Fruit fly (Drosophila melanogaster) whole organism, embryonic: Measurements from ENCODE around the gene PPP4R2r.

Experiments used
- B-H2 ChIP-seq: fragments of 200-800 bp; sonication (Bioruptor generic); optimal IDR thresholded peaks from 2 replicates; lab custom pipeline; 2018; ENCODE audit warnings: missing biosample characterization, mild to moderate bottlenecking, missing genetic modification characterization
- Bdp1 ChIP-seq: fragments of 200-800 bp; sonication (Bioruptor generic); optimal IDR thresholded peaks from 3 replicates; lab custom pipeline; 2016; ENCODE audit warnings: missing biosample characterization, missing genetic modification characterization
- CG11093 ChIP-seq: fragments of 200-800 bp; sonication (Bioruptor generic); IDR thresholded peaks from 3 replicates; pipeline ENCODE4 v1.3.6; 2022; ENCODE audit warnings: missing biosample characterization, missing genetic modification characterization
- CG12071 ChIP-seq: fragments of 200-800 bp; sonication (Bioruptor generic); optimal IDR thresholded peaks from 3 replicates; lab custom pipeline; 2018; ENCODE audit warnings: missing biosample characterization, mild to moderate bottlenecking, missing genetic modification characterization
- CG12104 ChIP-seq: fragments of 200-800 bp; sonication (Bioruptor generic); optimal IDR thresholded peaks from 3 replicates; lab custom pipeline; 2016; ENCODE audit warnings: missing biosample characterization, missing genetic modification characterization
- CG12769 ChIP-seq: fragments of 200-800 bp; sonication (Bioruptor generic); optimal IDR thresholded peaks from 2 replicates; lab custom pipeline; 2019; ENCODE audit warnings: missing biosample characterization, mild to moderate bottlenecking, missing genetic modification characterization, moderate library complexity
- CG13624 ChIP-seq: fragments of 200-800 bp; sonication (Bioruptor generic); optimal IDR thresholded peaks from 2 replicates; lab custom pipeline; 2016; ENCODE audit warnings: missing biosample characterization, missing genetic modification characterization
- CG1647 ChIP-seq: fragments of 200-800 bp; sonication (Bioruptor generic); optimal IDR thresholded peaks from 3 replicates; lab custom pipeline; 2016; ENCODE audit warnings: missing biosample characterization, missing genetic modification characterization
- CG17385 ChIP-seq: fragments of 200-800 bp; sonication (Bioruptor generic); optimal IDR thresholded peaks from 3 replicates; lab custom pipeline; 2018; ENCODE audit warnings: missing biosample characterization, mild to moderate bottlenecking, missing genetic modification characterization
- CG18476 ChIP-seq: fragments of 200-800 bp; sonication (Bioruptor generic); optimal IDR thresholded peaks from 2 replicates; lab custom pipeline; 2016; ENCODE audit warnings: missing biosample characterization, mild to moderate bottlenecking, missing genetic modification characterization
- CG31224 ChIP-seq: fragments of 200-800 bp; sonication (Bioruptor generic); IDR thresholded peaks from 2 replicates; pipeline ENCODE4 v1.3.6; 2022; ENCODE audit warnings: missing biosample characterization, missing genetic modification characterization
- CG3163 ChIP-seq: fragments of 200-800 bp; sonication (Bioruptor generic); optimal IDR thresholded peaks from 3 replicates; lab custom pipeline; 2016; ENCODE audit warnings: missing biosample characterization, missing genetic modification characterization
- CG4404 ChIP-seq: fragments of 200-800 bp; sonication (Bioruptor generic); IDR thresholded peaks from 2 replicates; pipeline ENCODE4 v1.3.6; 2022; ENCODE audit warnings: missing biosample characterization, missing genetic modification characterization
- CG4424 ChIP-seq: fragments of 200-800 bp; sonication (Bioruptor generic); optimal IDR thresholded peaks from 3 replicates; lab custom pipeline; 2016; ENCODE audit warnings: missing biosample characterization, missing genetic modification characterization
- CG4617 ChIP-seq: fragments of 200-800 bp; sonication (Bioruptor generic); optimal IDR thresholded peaks from 3 replicates; lab custom pipeline; 2016; ENCODE audit warnings: missing biosample characterization, missing genetic modification characterization, borderline replicate concordance
- CG4730 ChIP-seq: fragments of 200-800 bp; sonication (Bioruptor generic); IDR thresholded peaks from 2 replicates; pipeline ENCODE4 v1.3.6; 2022; ENCODE audit warnings: missing biosample characterization, missing genetic modification characterization
- CG4854 ChIP-seq: fragments of 200-800 bp; sonication (Bioruptor generic); optimal IDR thresholded peaks from 2 replicates; lab custom pipeline; 2016; ENCODE audit warnings: missing biosample characterization, missing genetic modification characterization, inconsistent platforms
- CG6683 ChIP-seq: fragments of 200-800 bp; sonication (Bioruptor generic); optimal IDR thresholded peaks from 2 replicates; lab custom pipeline; 2017; ENCODE audit warnings: missing biosample characterization, mild to moderate bottlenecking, missing genetic modification characterization, missing genetic modification reagents
- CG6689 ChIP-seq: fragments of 200-800 bp; sonication (Bioruptor generic); IDR thresholded peaks from 2 replicates; pipeline ENCODE4 v1.3.6; 2022; ENCODE audit warnings: missing biosample characterization, missing genetic modification characterization
- CG7271 ChIP-seq: fragments of 200-800 bp; sonication (Bioruptor generic); optimal IDR thresholded peaks from 2 replicates; lab custom pipeline; 2018; ENCODE audit warnings: missing biosample characterization, mild to moderate bottlenecking, missing genetic modification characterization, moderate library complexity
- CG8359 ChIP-seq: fragments of 200-800 bp; sonication (Bioruptor generic); optimal IDR thresholded peaks from 2 replicates; lab custom pipeline; 2017; ENCODE audit warnings: missing biosample characterization, mild to moderate bottlenecking, missing genetic modification characterization, borderline replicate concordance
- CG8388 ChIP-seq: fragments of 200-800 bp; sonication (Bioruptor generic); optimal IDR thresholded peaks from 2 replicates; lab custom pipeline; 2019; ENCODE audit warnings: missing biosample characterization, mild to moderate bottlenecking, missing genetic modification characterization, moderate library complexity
- CHES-1-like ChIP-seq: fragments of 200-800 bp; sonication (Bioruptor generic); optimal IDR thresholded peaks from 2 replicates; lab custom pipeline; 2016; ENCODE audit warnings: missing biosample characterization, missing genetic modification characterization
- Chrac-16 ChIP-seq: fragments of 200-800 bp; sonication (Bioruptor generic); optimal IDR thresholded peaks from 3 replicates; lab custom pipeline; 2016; ENCODE audit warnings: missing biosample characterization, missing genetic modification characterization
- Elba2 ChIP-seq: fragments of 200-800 bp; sonication (Bioruptor generic); optimal IDR thresholded peaks from 3 replicates; lab custom pipeline; 2016; ENCODE audit warnings: missing biosample characterization, missing genetic modification characterization
- HHEX ChIP-seq: fragments of 200-800 bp; sonication (Bioruptor generic); optimal IDR thresholded peaks from 3 replicates; lab custom pipeline; 2017; ENCODE audit warnings: missing biosample characterization, mild to moderate bottlenecking, missing genetic modification characterization, missing genetic modification reagents
- Kr ChIP-seq: fragments of 200-800 bp; sonication (Bioruptor generic); optimal IDR thresholded peaks from 2 replicates; lab custom pipeline; 2017; ENCODE audit warnings: missing biosample characterization, mild to moderate bottlenecking, missing genetic modification characterization
- Oaz ChIP-seq: fragments of 200-800 bp; sonication (Bioruptor generic); IDR thresholded peaks from 2 replicates; pipeline ENCODE4 v1.3.6; 2022; ENCODE audit warnings: missing biosample characterization, missing genetic modification characterization
- PHDP ChIP-seq: fragments of 200-800 bp; sonication (Bioruptor generic); optimal IDR thresholded peaks from 3 replicates; lab custom pipeline; 2018; ENCODE audit warnings: missing biosample characterization, mild to moderate bottlenecking, missing genetic modification characterization, moderate library complexity
- Pdp1 ChIP-seq, 2 experiments: fragments of 200-800 bp; sonication (Bioruptor generic); optimal IDR thresholded peaks; 3 replicates each; lab custom pipeline; 2016; ENCODE audit warnings: missing biosample characterization in 2 of 2, missing genetic modification characterization in 2 of 2, mild to moderate bottlenecking in 1 of 2, moderate library complexity in 1 of 2
- Vsx1 ChIP-seq: fragments of 200-800 bp; sonication (Bioruptor generic); optimal IDR thresholded peaks from 2 replicates; lab custom pipeline; 2017; ENCODE audit warnings: missing biosample characterization, mild to moderate bottlenecking, missing genetic modification characterization, missing genetic modification reagents
- bsh ChIP-seq, 2 experiments: fragments of 200-800 bp; sonication (Bioruptor generic); optimal IDR thresholded peaks; 2 replicates each; lab custom pipeline; 2017 to 2018; ENCODE audit warnings: mild to moderate bottlenecking in 2 of 2, missing biosample characterization in 2 of 2, missing genetic modification characterization in 2 of 2, moderate library complexity in 1 of 2
- fd64A ChIP-seq: fragments of 200-800 bp; sonication (Bioruptor generic); optimal IDR thresholded peaks from 3 replicates; lab custom pipeline; 2018; ENCODE audit warnings: missing biosample characterization, mild to moderate bottlenecking, missing genetic modification characterization
- grau ChIP-seq: fragments of 200-800 bp; optimal IDR thresholded peaks from 3 replicates; lab custom pipeline; 2019; ENCODE audit warnings: missing biosample characterization, mild to moderate bottlenecking, missing genetic modification characterization, moderate library complexity
- hkb ChIP-seq, 2 experiments: fragments of 200-800 bp in 1 of 2; fragments of >200 bp in 1 of 2; sonication (Bioruptor generic) in 1 of 2; IDR thresholded peaks in 1 of 2; optimal IDR thresholded peaks in 1 of 2; 2 replicates each; pipeline versions ENCODE4 v1.3.6 to Lab custom; 2017 to 2022; ENCODE audit warnings: missing biosample characterization in 1 of 2, missing genetic modification characterization in 1 of 2
- jumu ChIP-seq: fragments of 200-800 bp; sonication (Bioruptor generic); optimal IDR thresholded peaks from 3 replicates; lab custom pipeline; 2016; ENCODE audit warnings: missing biosample characterization, missing genetic modification characterization
- knrl ChIP-seq: fragments of 200-800 bp; sonication (Bioruptor generic); IDR thresholded peaks from 3 replicates; pipeline ENCODE4 v1.3.6; 2022; ENCODE audit warnings: missing biosample characterization, missing genetic modification characterization; ENCODE audit not compliant: partially characterized antibody
- lbe ChIP-seq: fragments of 200-800 bp; sonication (Bioruptor generic); optimal IDR thresholded peaks from 2 replicates; lab custom pipeline; 2016; ENCODE audit warnings: missing biosample characterization, mild to moderate bottlenecking, missing genetic modification characterization
- maf-S ChIP-seq: fragments of 200-800 bp; sonication (Bioruptor generic); optimal IDR thresholded peaks from 2 replicates; lab custom pipeline; 2016; ENCODE audit warnings: missing biosample characterization, missing genetic modification characterization
- mld ChIP-seq: fragments of 200-800 bp; sonication (Bioruptor generic); IDR thresholded peaks from 3 replicates; pipeline ENCODE4 v1.3.6; 2022; ENCODE audit warnings: missing biosample characterization, missing genetic modification characterization; ENCODE audit not compliant: partially characterized antibody
- nmo ChIP-seq: fragments of 200-800 bp; sonication (Bioruptor generic); optimal IDR thresholded peaks from 2 replicates; lab custom pipeline; 2018; ENCODE audit warnings: missing biosample characterization, mild to moderate bottlenecking, missing genetic modification characterization, moderate library complexity
- peb ChIP-seq: fragments of 200-800 bp; sonication (Bioruptor generic); IDR thresholded peaks from 2 replicates; pipeline ENCODE4 v1.3.6; 2022; ENCODE audit warnings: missing biosample characterization, missing genetic modification characterization
- pfk ChIP-seq: fragments of 200-800 bp; sonication (Bioruptor generic); optimal IDR thresholded peaks from 2 replicates; lab custom pipeline; 2018; ENCODE audit warnings: missing biosample characterization, mild to moderate bottlenecking, missing genetic modification characterization, moderate library complexity
- phol ChIP-seq: fragments of 200-800 bp; sonication (Bioruptor generic); optimal IDR thresholded peaks from 3 replicates; lab custom pipeline; 2018; ENCODE audit warnings: missing biosample characterization, mild to moderate bottlenecking, missing genetic modification characterization, moderate library complexity
- psq ChIP-seq: fragments of 200-800 bp; sonication (Bioruptor generic); optimal IDR thresholded peaks from 2 replicates; lab custom pipeline; 2017; ENCODE audit warnings: missing biosample characterization, missing genetic modification characterization
- ranshi ChIP-seq: fragments of 200-800 bp; sonication (Bioruptor generic); IDR thresholded peaks from 2 replicates; pipeline ENCODE4 v1.3.6; 2022; ENCODE audit warnings: missing biosample characterization, missing genetic modification characterization
- twi ChIP-seq: fragments of 200-800 bp; optimal IDR thresholded peaks from 2 replicates; lab custom pipeline; 2019; ENCODE audit warnings: missing biosample characterization, mild to moderate bottlenecking, missing genetic modification characterization, moderate library complexity
- vnd ChIP-seq: fragments of 200-800 bp; sonication (Bioruptor generic); IDR thresholded peaks from 3 replicates; pipeline ENCODE4 v1.3.6; 2022; ENCODE audit warnings: missing biosample characterization, missing genetic modification characterization; ENCODE audit not compliant: partially characterized antibody
- vvl ChIP-seq: fragments of 200-800 bp; sonication (Bioruptor generic); IDR thresholded peaks from 2 replicates; pipeline ENCODE4 v1.3.6; 2022; ENCODE audit warnings: missing biosample characterization, missing genetic modification characterization

PPP4R2r gene

DNA sequence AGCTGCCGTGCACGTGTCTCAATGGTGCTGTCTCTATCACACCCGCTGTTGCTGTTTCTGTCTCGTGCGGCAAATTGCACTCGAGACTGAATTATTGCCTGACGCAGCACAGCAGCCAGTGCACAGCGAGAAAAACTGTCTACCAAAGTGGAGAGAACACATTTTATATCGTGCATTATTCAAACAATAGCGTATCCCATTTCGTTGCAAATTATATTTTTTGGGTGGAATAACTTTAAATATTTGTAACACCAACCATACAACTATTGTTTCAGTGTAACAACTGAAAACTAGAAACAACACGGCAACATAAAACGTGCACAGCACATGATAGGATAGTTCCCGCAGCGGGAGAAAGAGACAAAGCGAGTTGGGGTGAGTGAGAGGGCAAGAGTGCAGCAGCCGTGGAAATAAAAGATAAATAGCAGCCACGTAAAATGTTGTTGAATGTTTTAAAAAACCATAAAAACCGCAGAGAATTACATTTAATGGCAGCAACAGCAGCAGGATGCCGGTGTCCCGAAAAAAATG, 36.8 kb downstream of the PPP4R2r start:
- no peak for TF ChIP-seq CG12071 (GFP tag; lab: Kevin White, UChicago)
- no peak for TF ChIP-seq B-H2 (GFP tag; lab: Kevin White, UChicago)
- TF ChIP-seq CG6683 = no peak
- peak; percentile 42 for TF ChIP-seq grau (tag; lab: Kevin White, UChicago)
- no peak for TF ChIP-seq CHES-1-like
- TF ChIP-seq peb = peak; percentile 36; the same call in 1 of the 2 replicates
- peak; percentile 26 for TF ChIP-seq CG1647
- no peak for TF ChIP-seq knrl (GFP tag; lab: Robert Waterston, UW)
- TF ChIP-seq Chrac-16 = peak; percentile 56
- no peak for TF ChIP-seq CG3163 (GFP tag; lab: Kevin White, UChicago)
- 0 out of 2 replicates have a peak, but pooled peaks have one; percentile 35 for TF ChIP-seq CG4730 (GFP tag; lab: Robert Waterston, UW)
- peak; percentile 67 for TF ChIP-seq CG6689 (GFP tag; lab: Robert Waterston, UW)
- TF ChIP-seq CG4424 (GFP tag; lab: Kevin White, UChicago) = peak; percentile 62
- peak; percentile 55 to 62 for TF ChIP-seq Pdp1 (GFP tag; optimal IDR thresholded peaks at IDR 0.05; lab: Kevin White, UChicago)
- peak; percentile 71 for TF ChIP-seq nmo (GFP tag; lab: Kevin White, UChicago)
- peak; percentile 20 for TF ChIP-seq fd64A (GFP tag; lab: Kevin White, UChicago)
- TF ChIP-seq CG4854 (GFP tag; lab: Kevin White, UChicago) = no peak
- peak in 1 of 2 experiments; percentile 62 for TF ChIP-seq bsh (GFP tag; optimal IDR thresholded peaks at IDR 0.05; lab: Kevin White, UChicago)
- TF ChIP-seq mld (GFP tag; lab: Robert Waterston, UW) = no peak
- TF ChIP-seq Vsx1 (GFP tag; lab: Kevin White, UChicago) = no peak
- TF ChIP-seq ranshi (GFP tag; lab: Robert Waterston, UW) = peak; percentile 32; the same call in 1 of the 2 replicates
- TF ChIP-seq CG4617 = no peak
- peak; percentile 20 for TF ChIP-seq CG17385 (GFP tag; lab: Kevin White, UChicago)
- peak; percentile 63 for TF ChIP-seq phol
- TF ChIP-seq lbe (GFP tag; lab: Kevin White, UChicago) = no peak
- TF ChIP-seq CG11093 = no peak
- TF ChIP-seq jumu (GFP tag; lab: Kevin White, UChicago) = peak; percentile 81
- TF ChIP-seq CG31224 (GFP tag; lab: Robert Waterston, UW) = peak; percentile 23; the same call in 1 of the 2 replicates
- peak; percentile 26 for TF ChIP-seq CG8359 (GFP tag; lab: Kevin White, UChicago)
- TF ChIP-seq twi (tag; lab: Kevin White, UChicago) = peak; percentile 88
- no peak for TF ChIP-seq PHDP (tag; lab: Kevin White, UChicago)
- TF ChIP-seq Elba2 (GFP tag; lab: Kevin White, UChicago) = peak; percentile 77
- peak; percentile 23 for TF ChIP-seq CG12769 (tag; lab: Kevin White, UChicago)
- peak; percentile 84 for TF ChIP-seq vvl
- no peak for TF ChIP-seq psq (GFP tag; lab: Kevin White, UChicago)
- no peak for TF ChIP-seq vnd
- TF ChIP-seq CG7271 (tag; lab: Kevin White, UChicago) = peak; percentile 87
- peak; percentile 21 for TF ChIP-seq Kr (GFP tag; lab: Kevin White, UChicago)
- TF ChIP-seq Bdp1 (GFP tag; lab: Kevin White, UChicago) = peak; percentile 13
- TF ChIP-seq HHEX (GFP tag; lab: Kevin White, UChicago) = no peak
- no peak for TF ChIP-seq hkb (optimal IDR thresholded peaks at IDR 0.05; lab: Kevin White, UChicago)
- TF ChIP-seq hkb (GFP tag; IDR thresholded peaks at IDR 0.05; lab: Robert Waterston, UW) = peak; percentile 49; the same call in 1 of the 2 replicates
- TF ChIP-seq CG12104 (GFP tag; lab: Kevin White, UChicago) = peak; percentile 32
- TF ChIP-seq CG13624 (GFP tag; lab: Kevin White, UChicago) = peak; percentile 42
- TF ChIP-seq CG18476 = peak; percentile 10
- TF ChIP-seq CG4404 (GFP tag; lab: Robert Waterston, UW) = peak; percentile 91
- peak; percentile 19 for TF ChIP-seq CG8388 (GFP tag; lab: Kevin White, UChicago)
- no peak for TF ChIP-seq Oaz (GFP tag; lab: Robert Waterston, UW)
- no peak for TF ChIP-seq maf-S (GFP tag; lab: Kevin White, UChicago)
- no peak for TF ChIP-seq pfk (GFP tag; lab: Kevin White, UChicago)
